Worm (Caenorhabditis elegans) whole organism, late embryonic: Measurements from ENCODE around the gene R186.3.

Experiments
- fax-1 ChIP-seq: sonication (generic microtip); optimal IDR thresholded peaks from 2 replicates; lab custom pipeline; 2016; ENCODE audit warnings: missing genotype, missing genetic modification characterization, missing compliant biosample characterization
- lim-6 ChIP-seq: sonication (generic microtip); optimal IDR thresholded peaks from 2 replicates; lab custom pipeline; 2016; ENCODE audit warnings: missing genetic modification characterization, missing compliant biosample characterization
- nhr-11 ChIP-seq: fragments of 150-350 bp; optimal IDR thresholded peaks from 2 replicates; lab custom pipeline; 2014; ENCODE audit warnings: missing biosample characterization, missing genetic modification characterization
- pha-4 ChIP-seq: fragments of 150-350 bp; optimal IDR thresholded peaks from 2 replicates; lab custom pipeline; 2018; ENCODE audit warnings: missing biosample characterization, missing genetic modification reagents, missing genetic modification characterization

- TF ChIP-seq nhr-11 (tag; lab: Kevin White, UChicago) (no peak), fax-1 (no peak), lim-6 (tag; lab: Kevin White, UChicago) (no peak), pha-4 (tag; lab: Kevin White, UChicago) (no peak)
These were observed 22.8 kb downstream of the R186.3 start, which contains the start of gene T16G1.3 for ce11 chrV:12944229-12944628.
